Worm (Caenorhabditis elegans): ENCODE results near the gene frm-7.

frm-7 gene

DNA sequence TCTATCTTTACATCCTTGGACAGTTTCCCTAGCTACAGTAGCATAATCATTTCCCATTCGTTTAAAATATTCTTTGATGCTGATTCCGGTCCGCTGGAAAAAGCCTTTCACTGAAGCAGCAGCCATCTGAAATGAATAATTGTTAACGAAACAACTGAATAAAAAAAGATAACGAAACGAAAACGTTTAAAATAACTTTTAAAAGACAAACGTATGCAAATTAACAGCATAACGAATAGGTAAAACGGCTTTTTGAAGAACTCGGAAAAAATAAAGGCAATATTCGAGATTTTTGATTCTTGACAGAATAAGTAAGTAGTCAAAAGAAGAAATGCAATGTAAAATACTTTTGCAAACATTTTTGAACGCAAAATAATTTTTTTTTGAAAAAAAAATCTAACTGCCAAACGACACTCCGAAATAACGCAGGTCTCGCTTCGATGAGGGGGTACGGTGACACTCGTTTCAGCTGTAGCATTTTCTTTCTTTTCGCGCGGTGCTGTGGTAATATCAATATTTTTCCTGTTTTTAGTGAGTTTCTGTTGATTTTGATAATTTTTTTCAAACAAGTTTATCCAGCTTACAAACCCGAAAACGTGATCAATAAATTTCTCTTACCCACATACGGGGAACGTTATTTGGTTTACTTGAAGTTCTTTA, 15.7 kb downstream of the frm-7 start, which contains the start of the genes R04F11.5 and R04F11.2 (continued):
- TF ChIP-seq F10E7.11 (tag; optimal IDR thresholded peaks at IDR 0.05) (no peak), lin-35 (GFP tag; optimal IDR thresholded peaks at IDR 0.05) (peak; percentile 10 to 81 (median 15)), Y95B8A.8 (GFP tag; IDR thresholded peaks at IDR 0.05) (peak; percentile 79), ceh-27 (GFP tag; optimal IDR thresholded peaks at IDR 0.05) (peak; percentile 39), madf-3 (GFP tag; IDR thresholded peaks at IDR 0.05) (0 out of 2 replicates have a peak, but pooled peaks have one; percentile 60), attf-5 (GFP tag; optimal IDR thresholded peaks at IDR 0.05) (peak; percentile 88), nfyb-1 (GFP tag; IDR thresholded peaks at IDR 0.05) (peak; percentile 36; the same call in 1 of the 2 replicates), snpc-1.1 (tag; optimal IDR thresholded peaks at IDR 0.05; ENCODE audit: insufficient read depth) (peak; percentile 9), cebp-1 (GFP tag; IDR thresholded peaks at IDR 0.05) (no peak), cebp-1 (tag; optimal IDR thresholded peaks at IDR 0.05) (peak; percentile 52), lin-54 (GFP tag; optimal IDR thresholded peaks at IDR 0.05) (peak; percentile 77), lsy-27 (tag; optimal IDR thresholded peaks at IDR 0.05; ENCODE audit: borderline replicate concordance, insufficient read depth) (peak; percentile 32), dpl-1 (GFP tag; optimal IDR thresholded peaks at IDR 0.05) (peak; percentile 72), Y56A3A.18 (GFP tag; IDR thresholded peaks at IDR 0.05) (no peak), rcor-1 (GFP tag; IDR thresholded peaks at IDR 0.05) (peak; percentile 20; the same call in 1 of the 2 replicates), pbrm-1 (GFP tag; IDR thresholded peaks at IDR 0.05) (peak; percentile 47; the same call in 1 of the 2 replicates), xnd-1 (tag; optimal IDR thresholded peaks at IDR 0.05) (peak; percentile 40), Y53G8AR.9 (GFP tag; conservative IDR thresholded peaks at IDR 0.05) (peak; percentile 46; the same call in 1 of the 2 replicates), snpc-4 (GFP tag; optimal IDR thresholded peaks at IDR 0.05) (no peak), snpc-4 (tag; optimal IDR thresholded peaks at IDR 0.05) (peak; percentile 31 to 66 (median 38)), attf-3 (GFP tag; conservative IDR thresholded peaks at IDR 0.05) (peak; percentile 99), dox-1 (GFP tag; IDR thresholded peaks at IDR 0.05) (peak; percentile 79), F49E8.2 (tag; optimal IDR thresholded peaks at IDR 0.05; ENCODE audit: insufficient read depth) (peak; percentile 64), ZK185.1 (tag; optimal IDR thresholded peaks at IDR 0.05; ENCODE audit: poor library complexity, severe bottlenecking) (peak; percentile 44), F33H1.4 (GFP tag; IDR thresholded peaks at IDR 0.05) (peak; percentile 94), mcd-1 (GFP tag; IDR thresholded peaks at IDR 0.05) (peak; percentile 64), gei-17 (GFP tag; optimal IDR thresholded peaks at IDR 0.05) (no peak), ceh-91 (GFP tag; IDR thresholded peaks at IDR 0.05) (peak; percentile 81), Y79H2A.3 (GFP tag; conservative IDR thresholded peaks at IDR 0.05) (no peak), hmg-1.2 (GFP tag; IDR thresholded peaks at IDR 0.05) (peak; percentile 58), F52B5.7 (tag; optimal IDR thresholded peaks at IDR 0.05) (no peak), hsf-1 (GFP tag; IDR thresholded peaks at IDR 0.05) (0 out of 2 replicates have a peak, but pooled peaks have one; percentile 55), snpc-3.4 (tag; optimal IDR thresholded peaks at IDR 0.05) (peak; percentile 67), chd-7 (tag; optimal IDR thresholded peaks at IDR 0.05) (no peak), madf-6 (GFP tag; IDR thresholded peaks at IDR 0.05) (peak; percentile 88)

DNA sequence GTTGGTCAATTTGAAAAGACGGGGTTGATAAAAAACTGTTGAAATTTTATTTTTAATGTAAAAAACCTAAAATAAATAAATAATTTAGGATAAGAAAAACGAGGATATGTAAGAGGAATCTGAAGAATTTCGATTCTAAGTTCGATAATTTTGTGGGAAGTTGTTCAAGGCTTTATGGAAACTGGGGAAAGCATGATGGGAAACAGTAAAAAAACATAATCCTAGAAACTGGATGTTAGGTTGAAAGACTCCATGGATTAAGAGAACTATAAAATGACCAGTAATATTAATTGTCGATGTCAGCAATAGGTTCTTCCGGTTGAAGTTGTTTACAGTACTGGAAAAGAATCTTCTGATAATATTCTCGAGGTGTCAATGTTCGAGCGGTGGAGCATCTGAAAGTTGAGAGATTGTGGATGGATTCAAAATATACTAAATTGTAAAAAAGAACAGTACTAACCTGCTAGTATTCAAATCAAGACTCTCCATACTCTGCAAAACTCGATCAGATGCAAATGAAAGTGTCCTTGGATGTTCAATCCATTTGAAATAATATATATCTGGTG, 18.1 kb downstream of the frm-7 start:
- TF ChIP-seq atf-7 (tag; optimal IDR thresholded peaks at IDR 0.05) (no peak), B0336.3 (GFP tag; IDR thresholded peaks at IDR 0.05) (peak; percentile 16; the same call in 1 of the 2 replicates), zim-3 (tag; optimal IDR thresholded peaks at IDR 0.05) (peak; percentile 12), ceh-79 (tag; optimal IDR thresholded peaks at IDR 0.05) (no peak), cebp-2 (GFP tag; IDR thresholded peaks at IDR 0.05) (no peak), ztf-18 (tag; optimal IDR thresholded peaks at IDR 0.05) (peak; percentile 4), F52B5.7 (tag; optimal IDR thresholded peaks at IDR 0.05) (peak; percentile 20), ekl-4 (GFP tag; IDR thresholded peaks at IDR 0.05) (peak; percentile 77; the same call in 1 of the 2 replicates), hmg-20 (GFP tag; IDR thresholded peaks at IDR 0.05) (no peak), ceh-100 (GFP tag; IDR thresholded peaks at IDR 0.05) (no peak), ZK185.1 (tag; optimal IDR thresholded peaks at IDR 0.05; ENCODE audit: poor library complexity, severe bottlenecking) (peak; percentile 16), snpc-1.3 (tag; optimal IDR thresholded peaks at IDR 0.05; ENCODE audit: insufficient read depth) (peak; percentile 9), attf-3 (GFP tag; conservative IDR thresholded peaks at IDR 0.05) (0 out of 2 replicates have a peak, but pooled peaks have one; percentile 17), madf-6 (GFP tag; IDR thresholded peaks at IDR 0.05) (peak; percentile 56), dpff-1 (tag; optimal IDR thresholded peaks at IDR 0.05) (peak; percentile 57)
